Worm (Caenorhabditis elegans): ENCODE measurements around the gene Y57G11C.28.

- TF ChIP-seq nhr-12 (tag; optimal IDR thresholded peaks at IDR 0.05) (no peak), blmp-1 (tag; optimal IDR thresholded peaks at IDR 0.05) (no peak), nhr-76 (tag; optimal IDR thresholded peaks at IDR 0.05) (no peak), lsy-2 (tag; optimal IDR thresholded peaks at IDR 0.05) (no peak)
Observed at ce11 chrIV:14937017-14937416, 7.5 kb downstream of the Y57G11C.28 start, which contains the start of gene Y57G11C.1144.

Data from whole organism, mixed stage, embryonic.